Worm (Caenorhabditis elegans): Measurements from ENCODE around the gene trpp-12.
A peak's percentile ranks its signal among the peaks of the same experiment; 100 is the strongest.

trpp-12 gene

DNA sequence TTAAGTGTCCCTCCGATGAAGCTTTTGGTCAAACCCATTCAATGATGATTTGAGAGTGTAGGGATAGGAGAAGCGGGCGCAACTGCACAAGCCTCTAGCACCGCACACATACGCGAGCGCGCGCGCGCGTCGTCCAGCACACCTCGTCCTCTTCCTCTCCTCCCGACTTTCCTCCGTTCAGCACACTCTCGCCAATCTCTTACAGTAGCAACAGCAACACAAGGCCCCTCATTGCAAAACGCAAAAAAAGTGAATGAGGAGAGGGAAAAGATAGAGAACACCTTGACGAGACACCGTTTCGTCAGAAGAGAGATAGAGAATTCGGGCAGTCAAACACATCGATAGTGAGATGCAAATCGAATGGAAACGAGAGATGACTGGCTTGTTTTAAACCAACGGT is 23.0 kb downstream of the trpp-12 start (continued):
- TF ChIP-seq gei-8 (GFP tag; optimal IDR thresholded peaks at IDR 0.05) = no peak
- peak; percentile 51 for TF ChIP-seq mes-2 (tag; optimal IDR thresholded peaks at IDR 0.05; ENCODE audit: poor library complexity, severe bottlenecking)
- TF ChIP-seq nhr-48 (tag; optimal IDR thresholded peaks at IDR 0.05) = no peak
- peak in 1 of 2 experiments; percentile 59 for TF ChIP-seq lsy-2 (tag; optimal IDR thresholded peaks at IDR 0.05)
- no peak for TF ChIP-seq nhr-237 (tag; optimal IDR thresholded peaks at IDR 0.05)
- no peak for TF ChIP-seq F44E2.7 (GFP tag; IDR thresholded peaks at IDR 0.05)
- TF ChIP-seq nhr-77 (tag; optimal IDR thresholded peaks at IDR 0.05) = peak; percentile 23
- no peak for TF ChIP-seq T26A8.4 (GFP tag; IDR thresholded peaks at IDR 0.05)
- TF ChIP-seq dmd-6 (GFP tag; IDR thresholded peaks at IDR 0.05) = peak; percentile 63
- TF ChIP-seq hlh-30 (tag; optimal IDR thresholded peaks at IDR 0.05; ENCODE audit: insufficient read depth) = peak; percentile 59
- peak; percentile 23 to 55 for TF ChIP-seq mdl-1 (tag; optimal IDR thresholded peaks at IDR 0.05)
- TF ChIP-seq dve-1 (tag; optimal IDR thresholded peaks at IDR 0.05; ENCODE audit: insufficient read depth) = peak; percentile 84
- TF ChIP-seq D1046.2 (GFP tag; IDR thresholded peaks at IDR 0.05) = no peak
- TF ChIP-seq F37D6.2 (tag; optimal IDR thresholded peaks at IDR 0.05) = peak; percentile 5
- no peak for TF ChIP-seq dmd-9 (GFP tag; IDR thresholded peaks at IDR 0.05)
- TF ChIP-seq jun-1 (tag; optimal IDR thresholded peaks at IDR 0.05) = peak; percentile 34
- TF ChIP-seq nhr-11 (tag; optimal IDR thresholded peaks at IDR 0.05) = peak; percentile 1
- no peak for TF ChIP-seq nhr-41 (GFP tag; IDR thresholded peaks at IDR 0.05)
- peak; percentile 58 for TF ChIP-seq madf-9 (GFP tag; conservative IDR thresholded peaks at IDR 0.05)

DNA sequence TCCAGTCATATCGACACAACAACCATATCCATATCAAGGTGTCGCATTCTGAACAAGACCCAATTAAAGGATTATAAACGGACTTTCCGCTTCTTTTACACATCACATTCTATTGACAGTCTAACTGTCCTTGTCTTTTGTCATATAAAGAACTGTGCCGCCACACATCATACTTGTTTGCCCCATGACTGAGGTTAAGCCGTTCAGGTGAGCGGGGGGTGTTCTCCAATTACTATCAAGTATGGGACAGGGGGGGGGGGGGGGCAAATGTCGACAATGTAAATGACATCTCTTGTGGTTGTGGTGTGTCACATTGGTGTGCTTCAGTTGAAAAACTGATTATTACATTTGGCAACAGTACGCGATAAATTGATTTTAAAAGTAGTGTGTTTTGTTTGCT is 24.3 kb downstream of the trpp-12 start:
- TF ChIP-seq R02D3.7 (tag; optimal IDR thresholded peaks at IDR 0.05) (no peak), hlh-11 (tag; optimal IDR thresholded peaks at IDR 0.05) (peak; percentile 26), mep-1 (tag; optimal IDR thresholded peaks at IDR 0.05) (no peak), hlh-30 (tag; optimal IDR thresholded peaks at IDR 0.05; ENCODE audit: insufficient read depth) (peak; percentile 61), jun-1 (tag; optimal IDR thresholded peaks at IDR 0.05) (no peak), lin-15B (tag; optimal IDR thresholded peaks at IDR 0.05) (no peak), F10B5.3 (tag; optimal IDR thresholded peaks at IDR 0.05) (peak; percentile 28), unc-62 (GFP tag; optimal IDR thresholded peaks at IDR 0.05 in 1 of 2) (peak in 1 of 2 experiments; percentile 64), unc-62 (tag; optimal IDR thresholded peaks at IDR 0.05) (no peak)

DNA sequence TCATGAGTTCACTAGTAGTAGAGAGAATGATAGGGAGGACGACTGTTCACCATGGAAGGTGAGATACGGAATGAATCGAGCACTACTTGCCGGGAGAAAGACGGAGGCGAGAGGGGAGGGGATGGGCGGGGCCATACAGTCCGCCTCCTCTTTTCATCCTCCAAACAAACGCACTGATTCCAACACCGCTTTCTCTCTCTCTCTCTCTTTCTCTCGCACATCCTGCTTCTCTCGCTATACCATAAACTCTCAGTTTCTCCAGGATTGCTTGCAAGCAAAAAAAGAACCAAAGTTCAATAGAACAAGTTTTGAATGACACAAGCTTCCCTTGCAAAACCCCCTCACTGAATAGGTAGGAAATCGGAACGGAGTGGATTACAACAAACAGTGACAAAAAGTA is 25.9 kb downstream of the trpp-12 start:
- TF ChIP-seq set-16 (GFP tag; IDR thresholded peaks at IDR 0.05) (peak; percentile 35; the same call in 1 of the 2 replicates), ceh-62 (tag; optimal IDR thresholded peaks at IDR 0.05) (no peak), madf-9 (GFP tag; conservative IDR thresholded peaks at IDR 0.05) (no peak), zfp-2 (tag; optimal IDR thresholded peaks at IDR 0.05) (no peak), daf-19 (GFP tag; conservative IDR thresholded peaks at IDR 0.05) (no peak), lin-15B (tag; optimal IDR thresholded peaks at IDR 0.05) (no peak), dmd-6 (GFP tag; IDR thresholded peaks at IDR 0.05) (peak; percentile 60), snpc-4 (tag; optimal IDR thresholded peaks at IDR 0.05) (no peak), nhr-6 (tag; optimal IDR thresholded peaks at IDR 0.05) (no peak), nhr-48 (tag; optimal IDR thresholded peaks at IDR 0.05) (peak; percentile 29), hlh-11 (tag; optimal IDR thresholded peaks at IDR 0.05) (peak; percentile 35), vab-7 (GFP tag; IDR thresholded peaks at IDR 0.05) (no peak), hmg-1.1 (GFP tag; IDR thresholded peaks at IDR 0.05) (0 out of 2 replicates have a peak, but pooled peaks have one; percentile 9), mdt-29 (GFP tag; IDR thresholded peaks at IDR 0.05) (no peak), lin-13 (GFP tag; optimal IDR thresholded peaks at IDR 0.05) (peak; percentile 19), zip-2 (tag; optimal IDR thresholded peaks at IDR 0.05) (no peak), dve-1 (tag; optimal IDR thresholded peaks at IDR 0.05; ENCODE audit: insufficient read depth) (peak; percentile 14), php-3 (GFP tag; IDR thresholded peaks at IDR 0.05) (no peak), madf-5 (GFP tag; IDR thresholded peaks at IDR 0.05) (no peak), skn-1 (tag; optimal IDR thresholded peaks at IDR 0.05) (no peak), saeg-2 (GFP tag; IDR thresholded peaks at IDR 0.05) (no peak), nhr-102 (tag; optimal IDR thresholded peaks at IDR 0.05) (no peak), dmd-8 (GFP tag; IDR thresholded peaks at IDR 0.05) (0 out of 2 replicates have a peak, but pooled peaks have one; percentile 39)
